Worm (Caenorhabditis elegans): ENCODE measurements around the gene nhr-188.

ce11 chrV:3807846-3808245, 49.8 kb downstream of the nhr-188 start:
- TF ChIP-seq lin-39 (tag; optimal IDR thresholded peaks at IDR 0.05) (no peak), jun-1 (tag; optimal IDR thresholded peaks at IDR 0.05) (no peak)
